Worm (Caenorhabditis elegans) whole organism, young adult: ENCODE measurements around the gene C49F5.7.

ENCODE experiments used
- ama-1 ChIP-seq, 3 experiments: fragments of 150-350 bp in 1 of 3; sonication (generic microtip) in 2 of 3; optimal IDR thresholded peaks; 2 replicates each; lab custom pipeline; 2014 to 2018; ENCODE audit warnings: missing biosample characterization in 2 of 3, missing genetic modification characterization in 2 of 3, missing genetic modification reagents in 2 of 3
- nfya-1 ChIP-seq: sonication (generic microtip); optimal IDR thresholded peaks from 2 replicates; lab custom pipeline; 2017; ENCODE audit warnings: antibody characterized with exemption, missing compliant biosample characterization, missing genetic modification characterization, borderline replicate concordance; ENCODE audit not compliant: insufficient read depth
- snpc-4 ChIP-seq, 5 experiments: fragments of 150-350 bp in 1 of 5; sonication (generic microtip) in 4 of 5; optimal IDR thresholded peaks; 2 replicates each; lab custom pipeline; 2014 to 2018; ENCODE audit warnings: missing genetic modification characterization in 5 of 5, missing biosample characterization in 3 of 5, antibody characterized with exemption in 2 of 5, mild to moderate bottlenecking in 2 of 5, missing compliant biosample characterization in 2 of 5, missing genotype in 2 of 5, moderate library complexity in 2 of 5, missing genetic modification reagents in 1 of 5

- TF ChIP-seq nfya-1 (tag; lab: Kevin White, UChicago): no peak
- no peak for TF ChIP-seq ama-1 (optimal IDR thresholded peaks at IDR 0.05; lab: Kevin White, UChicago)
- no peak for TF ChIP-seq ama-1 (GFP tag; optimal IDR thresholded peaks at IDR 0.05; lab: Kevin White, UChicago)
- TF ChIP-seq snpc-4 (GFP tag; optimal IDR thresholded peaks at IDR 0.05; lab: Kevin White, UChicago): no peak
- no peak for TF ChIP-seq snpc-4 (tag; optimal IDR thresholded peaks at IDR 0.05; lab: Kevin White, UChicago)
Measured at ce11 chrX:12021446-12021845, 26.9 kb downstream of the C49F5.7 start.
